Fruit fly (Drosophila melanogaster) whole organism, prepupa: Measurements from ENCODE around the gene IP3K2.
A peak's percentile ranks its signal among the peaks of the same experiment; 100 is the strongest.

ENCODE experiments used
- Blimp-1 ChIP-seq: fragments of 200-800 bp; sonication (Bioruptor generic); optimal IDR thresholded peaks from 3 replicates; lab custom pipeline; 2017; ENCODE audit warnings: missing biosample characterization, missing genetic modification characterization, mild to moderate bottlenecking, moderate library complexity, missing genetic modification reagents
- CG10631 ChIP-seq: fragments of 200-800 bp; sonication (Bioruptor generic); optimal IDR thresholded peaks from 2 replicates; lab custom pipeline; 2016; ENCODE audit warnings: missing biosample characterization, missing genetic modification characterization
- CG11294 ChIP-seq: fragments of 200-800 bp; sonication (Bioruptor generic); IDR thresholded peaks from 2 replicates; pipeline ENCODE4 v1.3.6; 2022; ENCODE audit warnings: missing biosample characterization, missing genetic modification characterization
- CG15336 ChIP-seq: fragments of 200-800 bp; sonication (Bioruptor generic); IDR thresholded peaks from 2 replicates; pipeline ENCODE4 v1.3.6; 2022; ENCODE audit warnings: missing biosample characterization, missing genetic modification characterization
- CG3032 ChIP-seq: fragments of 200-800 bp; optimal IDR thresholded peaks from 2 replicates; lab custom pipeline; 2019; ENCODE audit warnings: missing biosample characterization, mild to moderate bottlenecking, missing genetic modification characterization, moderate library complexity
- CG31627 ChIP-seq: fragments of 200-800 bp; sonication (Bioruptor generic); optimal IDR thresholded peaks from 3 replicates; lab custom pipeline; 2016; ENCODE audit warnings: missing biosample characterization, missing genetic modification characterization
- CG34406 ChIP-seq: fragments of 200-800 bp; sonication (Bioruptor generic); optimal IDR thresholded peaks from 3 replicates; lab custom pipeline; 2016; ENCODE audit warnings: missing biosample characterization, missing genetic modification characterization
- CG3919 ChIP-seq: fragments of 200-800 bp; sonication (Bioruptor generic); optimal IDR thresholded peaks from 3 replicates; lab custom pipeline; 2016; ENCODE audit warnings: missing biosample characterization, missing genetic modification characterization
- CG4318 ChIP-seq: fragments of 200-800 bp; sonication (Bioruptor generic); optimal IDR thresholded peaks from 3 replicates; lab custom pipeline; 2017; ENCODE audit warnings: missing biosample characterization, mild to moderate bottlenecking, missing genetic modification characterization
- CG6163 ChIP-seq: fragments of 200-800 bp; sonication (Bioruptor generic); IDR thresholded peaks from 3 replicates; pipeline ENCODE4 v1.3.6; 2022; ENCODE audit warnings: missing biosample characterization, missing genetic modification characterization
- CG6808 ChIP-seq: fragments of 200-800 bp; sonication (Bioruptor generic); optimal IDR thresholded peaks from 3 replicates; lab custom pipeline; 2017; ENCODE audit warnings: missing biosample characterization, missing genetic modification characterization, mild to moderate bottlenecking, moderate library complexity, missing genetic modification reagents
- CG6854 ChIP-seq: fragments of 200-800 bp; sonication (Bioruptor generic); optimal IDR thresholded peaks from 2 replicates; lab custom pipeline; 2017; ENCODE audit warnings: missing biosample characterization, mild to moderate bottlenecking, missing genetic modification characterization
- CG8119 ChIP-seq: fragments of 200-800 bp; sonication (Bioruptor generic); IDR thresholded peaks from 3 replicates; pipeline ENCODE4 v1.3.6; 2022; ENCODE audit warnings: missing biosample characterization, missing genetic modification characterization
- CG8319 ChIP-seq: fragments of 200-800 bp; sonication (Bioruptor generic); optimal IDR thresholded peaks from 3 replicates; lab custom pipeline; 2016; ENCODE audit warnings: missing biosample characterization, missing genetic modification characterization
- CG9139 ChIP-seq: fragments of 200-800 bp; sonication (Bioruptor generic); optimal IDR thresholded peaks from 3 replicates; lab custom pipeline; 2017; ENCODE audit warnings: missing biosample characterization, mild to moderate bottlenecking, missing genetic modification characterization
- Eip75B ChIP-seq: fragments of 200-800 bp; sonication (Bioruptor generic); optimal IDR thresholded peaks from 3 replicates; lab custom pipeline; 2016; ENCODE audit warnings: missing biosample characterization, missing genetic modification characterization
- Eip78C ChIP-seq: fragments of 200-800 bp; sonication (Bioruptor generic); peaks from one replicate; lab custom pipeline; 2016; ENCODE audit warnings: missing biosample characterization, missing genetic modification characterization
- Eip93F ChIP-seq: fragments of 200-800 bp; sonication (Bioruptor generic); optimal IDR thresholded peaks from 2 replicates; lab custom pipeline; 2016; ENCODE audit warnings: missing biosample characterization, mild to moderate bottlenecking, missing genetic modification characterization
- Ets96B ChIP-seq: fragments of 200-800 bp; optimal IDR thresholded peaks from 2 replicates; lab custom pipeline; 2019; ENCODE audit warnings: missing biosample characterization, mild to moderate bottlenecking, missing genetic modification characterization, moderate library complexity
- Gug ChIP-seq: fragments of 200-800 bp; sonication (Bioruptor generic); IDR thresholded peaks from 2 replicates; pipeline ENCODE4 v1.3.6; 2022; ENCODE audit warnings: missing biosample characterization, missing genetic modification characterization
- Hr38 ChIP-seq: sonication (Bioruptor generic); optimal IDR thresholded peaks from 2 replicates; lab custom pipeline; 2016; ENCODE audit warnings: missing biosample characterization, missing genetic modification characterization
- Hr39 ChIP-seq: fragments of 200-800 bp; sonication (Bioruptor generic); optimal IDR thresholded peaks from 2 replicates; lab custom pipeline; 2016; ENCODE audit warnings: missing biosample characterization, missing genetic modification characterization
- Lpt ChIP-seq: fragments of 200-800 bp; sonication (Bioruptor generic); optimal IDR thresholded peaks from 3 replicates; lab custom pipeline; 2016; ENCODE audit warnings: missing biosample characterization, missing genetic modification characterization
- OdsH ChIP-seq: fragments of 200-800 bp; sonication (Bioruptor generic); optimal IDR thresholded peaks from 3 replicates; lab custom pipeline; 2016; ENCODE audit warnings: missing biosample characterization, missing genetic modification characterization
- Smox ChIP-seq: fragments of 200-800 bp; sonication (Bioruptor generic); optimal IDR thresholded peaks from 3 replicates; lab custom pipeline; 2016; ENCODE audit warnings: missing biosample characterization, missing genetic modification characterization
- Sox14 ChIP-seq: fragments of 200-800 bp; sonication (Bioruptor generic); optimal IDR thresholded peaks from 3 replicates; lab custom pipeline; 2016; ENCODE audit warnings: missing biosample characterization, missing genetic modification characterization
- Sox15 ChIP-seq: fragments of 200-800 bp; sonication (Bioruptor generic); optimal IDR thresholded peaks from 3 replicates; lab custom pipeline; 2016; ENCODE audit warnings: missing biosample characterization, missing genetic modification characterization
- achi ChIP-seq: fragments of 200-800 bp; sonication (Bioruptor generic); optimal IDR thresholded peaks from 3 replicates; lab custom pipeline; 2016; ENCODE audit warnings: missing biosample characterization, missing genetic modification characterization
- cyc ChIP-seq: fragments of 200-800 bp; sonication (Bioruptor generic); optimal IDR thresholded peaks from 3 replicates; lab custom pipeline; 2016; ENCODE audit warnings: missing biosample characterization, missing genetic modification characterization
- dac ChIP-seq: fragments of 200-800 bp; sonication (Bioruptor generic); optimal IDR thresholded peaks from 2 replicates; lab custom pipeline; 2017; ENCODE audit warnings: missing biosample characterization, mild to moderate bottlenecking, missing genetic modification characterization
- dsx ChIP-seq: fragments of 200-800 bp; optimal IDR thresholded peaks from 3 replicates; lab custom pipeline; 2019; ENCODE audit warnings: missing biosample characterization, mild to moderate bottlenecking, missing genetic modification characterization, moderate library complexity; ENCODE audit not compliant: poor library complexity, severe bottlenecking
- eg ChIP-seq: fragments of 200-800 bp; sonication (Bioruptor generic); IDR thresholded peaks from 3 replicates; pipeline ENCODE4 v1.3.6; 2022; ENCODE audit warnings: missing biosample characterization, missing genetic modification characterization
- esn ChIP-seq: fragments of 200-800 bp; sonication (Bioruptor generic); optimal IDR thresholded peaks from 2 replicates; lab custom pipeline; 2016; ENCODE audit warnings: missing biosample characterization, mild to moderate bottlenecking, missing genetic modification characterization, moderate library complexity
- fd59A ChIP-seq: fragments of 200-800 bp; sonication (Bioruptor generic); optimal IDR thresholded peaks from 2 replicates; lab custom pipeline; 2017; ENCODE audit warnings: missing biosample characterization, mild to moderate bottlenecking, missing genetic modification characterization, missing genetic modification reagents
- fkh ChIP-seq: fragments of 200-800 bp; sonication (Bioruptor generic); optimal IDR thresholded peaks from 3 replicates; lab custom pipeline; 2017; ENCODE audit warnings: missing biosample characterization, mild to moderate bottlenecking, missing genetic modification characterization, moderate library complexity
- lz ChIP-seq: fragments of 200-800 bp; sonication (Bioruptor generic); optimal IDR thresholded peaks from 3 replicates; lab custom pipeline; 2016; ENCODE audit warnings: missing biosample characterization, missing genetic modification characterization
- topi ChIP-seq: fragments of 200-800 bp; sonication (Bioruptor generic); optimal IDR thresholded peaks from 3 replicates; lab custom pipeline; 2016; ENCODE audit warnings: missing biosample characterization, missing genetic modification characterization

The IP3K2 gene

DNA sequence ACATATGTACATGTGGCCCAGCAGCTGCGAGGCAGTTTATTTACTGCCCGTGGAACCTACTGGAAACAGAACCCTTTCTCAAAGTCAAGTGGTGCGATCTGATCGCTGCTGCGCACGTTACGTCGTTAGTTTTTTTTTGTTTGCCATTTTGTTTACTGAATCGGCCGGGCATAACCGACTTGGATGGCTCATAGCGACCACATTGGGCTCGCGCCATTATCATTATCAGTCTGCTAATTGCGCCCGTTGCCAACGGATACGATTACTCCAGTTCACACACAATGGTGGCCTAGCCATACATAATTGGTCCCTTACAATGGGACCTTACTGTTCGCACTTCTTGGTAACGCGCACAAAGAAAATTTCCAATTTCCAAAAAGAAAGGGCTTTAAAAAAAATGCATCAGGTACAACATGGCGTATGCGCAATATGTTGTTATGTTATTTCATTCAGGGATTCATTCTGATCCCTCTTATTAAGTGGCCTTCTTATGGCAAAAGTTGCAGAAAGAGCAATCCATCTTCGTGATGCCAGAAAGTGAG lies 29.3 kb downstream of the IP3K2 start (continued):
- TF ChIP-seq eg (no peak), CG15336 (GFP tag; lab: Robert Waterston, UW) (no peak), OdsH (GFP tag; lab: Kevin White, UChicago) (peak; percentile 37), Sox15 (GFP tag; lab: Kevin White, UChicago) (no peak), CG3032 (tag; lab: Kevin White, UChicago) (peak; percentile 13), CG8319 (GFP tag; lab: Kevin White, UChicago) (no peak), CG4318 (GFP tag; lab: Kevin White, UChicago) (peak; percentile 41), Gug (0 out of 2 replicates have a peak, but pooled peaks have one; percentile 17), Sox14 (GFP tag; lab: Kevin White, UChicago) (peak; percentile 67), CG6163 (GFP tag; lab: Robert Waterston, UW) (peak; percentile 29; the same call in 1 of the 3 replicates), dsx (GFP tag; lab: Kevin White, UChicago) (peak; percentile 26), CG6854 (GFP tag; lab: Kevin White, UChicago) (no peak), dac (GFP tag; lab: Kevin White, UChicago) (peak; percentile 25), Blimp-1 (GFP tag; lab: Kevin White, UChicago) (no peak), CG9139 (GFP tag; lab: Kevin White, UChicago) (no peak), Hr38 (GFP tag; lab: Kevin White, UChicago) (no peak), fkh (GFP tag; lab: Kevin White, UChicago) (peak; percentile 75), CG8119 (GFP tag; lab: Robert Waterston, UW) (no peak)

DNA sequence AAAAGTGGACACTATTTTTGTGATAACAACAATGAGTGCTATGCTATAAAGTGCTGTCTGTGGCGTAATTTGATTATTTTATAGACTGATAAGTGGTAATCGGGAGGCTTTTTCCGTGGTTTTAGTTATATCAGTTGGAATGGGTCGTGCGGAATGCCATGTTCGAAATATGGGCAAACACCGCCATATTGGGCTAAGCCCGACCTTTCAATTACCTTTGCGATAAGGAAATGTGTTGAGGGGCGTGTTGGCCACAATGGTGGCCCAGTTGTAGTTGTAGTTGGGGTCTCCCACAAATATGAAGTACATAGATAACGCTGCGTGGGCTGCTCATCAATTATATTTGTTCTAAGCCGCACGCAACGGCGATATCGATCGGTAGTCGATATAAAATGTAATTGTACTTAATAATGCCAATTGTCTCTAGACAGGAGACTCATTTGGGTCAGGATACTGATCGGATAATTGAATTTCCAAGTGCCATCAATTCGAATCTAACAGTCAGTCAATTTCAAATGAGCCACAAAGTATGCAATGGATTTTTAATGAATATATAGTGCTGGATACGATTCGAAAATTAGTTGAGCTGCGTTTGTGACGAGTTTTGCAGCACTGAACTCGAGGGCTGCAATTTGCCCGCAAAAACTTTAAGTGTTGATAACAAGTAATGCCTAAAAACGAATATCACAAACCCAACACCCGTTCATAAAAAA lies 31.2 kb downstream of the IP3K2 start:
- TF ChIP-seq CG11294 (GFP tag; lab: Robert Waterston, UW) (no peak), CG15336 (GFP tag; lab: Robert Waterston, UW) (peak; percentile 24; the same call in 1 of the 2 replicates), CG31627 (GFP tag; lab: Kevin White, UChicago) (peak; percentile 35), topi (peak; percentile 29), cyc (GFP tag; lab: Kevin White, UChicago) (peak; percentile 45), CG4318 (GFP tag; lab: Kevin White, UChicago) (no peak), CG10631 (GFP tag; lab: Kevin White, UChicago) (peak; percentile 18), Eip75B (no peak), Smox (GFP tag; lab: Kevin White, UChicago) (peak; percentile 2), Ets96B (no peak), Eip93F (no peak), lz (GFP tag; lab: Kevin White, UChicago) (peak; percentile 40), fkh (GFP tag; lab: Kevin White, UChicago) (no peak), CG3032 (tag; lab: Kevin White, UChicago) (peak; percentile 6), esn (GFP tag; lab: Kevin White, UChicago) (peak; percentile 48), Eip78C (peak; percentile 39), eg (no peak), Sox15 (GFP tag; lab: Kevin White, UChicago) (no peak), CG6163 (GFP tag; lab: Robert Waterston, UW) (no peak), CG3919 (peak; percentile 59), Lpt (GFP tag; lab: Kevin White, UChicago) (no peak), Hr39 (GFP tag; lab: Kevin White, UChicago) (no peak), achi (GFP tag; lab: Kevin White, UChicago) (no peak), fd59A (no peak), CG34406 (GFP tag; lab: Kevin White, UChicago) (no peak), Sox14 (GFP tag; lab: Kevin White, UChicago) (peak; percentile 33), CG6808 (GFP tag; lab: Kevin White, UChicago) (no peak)
